Fruit fly (Drosophila melanogaster) whole organism, embryonic: ENCODE results near the gene CG6470.

ENCODE experiments used
- Atf3 ChIP-seq: fragments of 200-800 bp; sonication (Bioruptor generic); optimal IDR thresholded peaks from 3 replicates; lab custom pipeline; 2016; ENCODE audit warnings: missing biosample characterization, missing genetic modification characterization
- CG10565 ChIP-seq: fragments of 200-800 bp; sonication (Bioruptor generic); optimal IDR thresholded peaks from 3 replicates; lab custom pipeline; 2016; ENCODE audit warnings: missing biosample characterization, mild to moderate bottlenecking, missing genetic modification characterization
- CG11093 ChIP-seq: fragments of 200-800 bp; sonication (Bioruptor generic); IDR thresholded peaks from 3 replicates; pipeline ENCODE4 v1.3.6; 2022; ENCODE audit warnings: missing biosample characterization, missing genetic modification characterization
- CG11247 ChIP-seq: fragments of 200-800 bp; sonication (Bioruptor generic); IDR thresholded peaks from 2 replicates; pipeline ENCODE4 v1.3.6; 2022; ENCODE audit warnings: missing biosample characterization, missing genetic modification characterization
- CG11398 ChIP-seq: fragments of 200-800 bp; sonication (Bioruptor generic); optimal IDR thresholded peaks from 2 replicates; lab custom pipeline; 2016; ENCODE audit warnings: missing biosample characterization, missing genetic modification characterization
- CG11723 ChIP-seq: fragments of 200-800 bp; sonication (Bioruptor generic); optimal IDR thresholded peaks from 2 replicates; lab custom pipeline; 2017; ENCODE audit warnings: missing biosample characterization, mild to moderate bottlenecking, missing genetic modification characterization
- CG12071 ChIP-seq: fragments of 200-800 bp; sonication (Bioruptor generic); optimal IDR thresholded peaks from 3 replicates; lab custom pipeline; 2018; ENCODE audit warnings: missing biosample characterization, mild to moderate bottlenecking, missing genetic modification characterization
- CG12104 ChIP-seq: fragments of 200-800 bp; sonication (Bioruptor generic); optimal IDR thresholded peaks from 3 replicates; lab custom pipeline; 2016; ENCODE audit warnings: missing biosample characterization, missing genetic modification characterization
- CG13894 ChIP-seq: fragments of 200-800 bp; sonication (Bioruptor generic); optimal IDR thresholded peaks from 3 replicates; lab custom pipeline; 2018; ENCODE audit warnings: missing biosample characterization, mild to moderate bottlenecking, missing genetic modification characterization, moderate library complexity
- CG2875 ChIP-seq: fragments of 200-800 bp; sonication (Bioruptor generic); optimal IDR thresholded peaks from 2 replicates; lab custom pipeline; 2017; ENCODE audit warnings: missing biosample characterization, mild to moderate bottlenecking, missing genetic modification characterization, missing genetic modification reagents
- CG2889 ChIP-seq: fragments of 200-800 bp; sonication (Bioruptor generic); IDR thresholded peaks from 3 replicates; pipeline ENCODE4 v1.3.6; 2022; ENCODE audit warnings: missing biosample characterization, missing genetic modification characterization
- CG42726 ChIP-seq: fragments of 200-800 bp; sonication (Bioruptor generic); IDR thresholded peaks from 2 replicates; pipeline ENCODE4 v1.3.6; 2022; ENCODE audit warnings: missing biosample characterization, missing genetic modification characterization; ENCODE audit not compliant: partially characterized antibody
- CG4404 ChIP-seq: fragments of 200-800 bp; sonication (Bioruptor generic); IDR thresholded peaks from 2 replicates; pipeline ENCODE4 v1.3.6; 2022; ENCODE audit warnings: missing biosample characterization, missing genetic modification characterization
- CG5245 ChIP-seq: fragments of 200-800 bp; sonication (Bioruptor generic); optimal IDR thresholded peaks from 3 replicates; lab custom pipeline; 2016; ENCODE audit warnings: missing biosample characterization, missing genetic modification characterization
- CG6272 ChIP-seq: fragments of 200-800 bp; sonication (Bioruptor generic); IDR thresholded peaks from 2 replicates; pipeline ENCODE4 v1.3.6; 2022; ENCODE audit warnings: missing biosample characterization, missing genetic modification characterization
- CG7271 ChIP-seq: fragments of 200-800 bp; sonication (Bioruptor generic); optimal IDR thresholded peaks from 2 replicates; lab custom pipeline; 2018; ENCODE audit warnings: missing biosample characterization, mild to moderate bottlenecking, missing genetic modification characterization, moderate library complexity
- CG9797 ChIP-seq: fragments of 200-800 bp; sonication (Bioruptor generic); optimal IDR thresholded peaks from 3 replicates; lab custom pipeline; 2018; ENCODE audit warnings: missing biosample characterization, mild to moderate bottlenecking, missing genetic modification characterization
- Chrac-16 ChIP-seq: fragments of 200-800 bp; sonication (Bioruptor generic); optimal IDR thresholded peaks from 3 replicates; lab custom pipeline; 2016; ENCODE audit warnings: missing biosample characterization, missing genetic modification characterization
- CrebB ChIP-seq: fragments of 200-800 bp; sonication (Bioruptor generic); optimal IDR thresholded peaks from 3 replicates; lab custom pipeline; 2018; ENCODE audit warnings: missing biosample characterization, mild to moderate bottlenecking, missing genetic modification characterization
- Dll ChIP-seq: fragments of 200-800 bp; sonication (Bioruptor generic); IDR thresholded peaks from 4 replicates; pipeline ENCODE4 v1.3.6; 2022; ENCODE audit warnings: missing biosample characterization, missing genetic modification characterization; ENCODE audit not compliant: partially characterized antibody
- E2f1 ChIP-seq: fragments of 200-800 bp; sonication (Bioruptor generic); IDR thresholded peaks from 2 replicates; pipeline ENCODE4 v1.3.6; 2022; ENCODE audit warnings: missing biosample characterization, missing genetic modification characterization
- Gug ChIP-seq: fragments of 200-800 bp; sonication (Bioruptor generic); IDR thresholded peaks from 4 replicates; pipeline ENCODE4 v1.3.6; 2022; ENCODE audit warnings: missing biosample characterization, missing genetic modification characterization
- HmgD ChIP-seq: fragments of 200-800 bp; sonication (Bioruptor generic); optimal IDR thresholded peaks from 3 replicates; lab custom pipeline; 2016; ENCODE audit warnings: missing biosample characterization, missing genetic modification characterization
- Hr3 ChIP-seq: fragments of 200-800 bp; sonication (Bioruptor generic); optimal IDR thresholded peaks from 3 replicates; lab custom pipeline; 2016; ENCODE audit warnings: missing biosample characterization, missing genetic modification characterization
- Lim3 ChIP-seq: fragments of 200-800 bp; sonication (Bioruptor generic); IDR thresholded peaks from 2 replicates; pipeline ENCODE4 v1.3.6; 2022; ENCODE audit warnings: missing biosample characterization, missing genetic modification characterization
- Lpt ChIP-seq: fragments of >200 bp; optimal IDR thresholded peaks from 2 replicates; lab custom pipeline; 2018; ENCODE audit warnings: missing biosample characterization, missing genetic modification characterization
- Myb ChIP-seq: fragments of 200-800 bp; sonication (Bioruptor generic); optimal IDR thresholded peaks from 2 replicates; lab custom pipeline; 2016; ENCODE audit warnings: missing biosample characterization, missing genetic modification characterization
- Rfx ChIP-seq: fragments of 200-800 bp; sonication (Bioruptor generic); IDR thresholded peaks from 2 replicates; pipeline ENCODE4 v1.3.6; 2022; ENCODE audit warnings: missing biosample characterization, missing genetic modification characterization
- bigmax ChIP-seq: fragments of 200-800 bp; sonication (Bioruptor generic); optimal IDR thresholded peaks from 2 replicates; lab custom pipeline; 2018; ENCODE audit warnings: missing biosample characterization, mild to moderate bottlenecking, missing genetic modification characterization
- croc ChIP-seq: fragments of 200-800 bp; sonication (Bioruptor generic); conservative IDR thresholded peaks from 3 replicates; pipeline ENCODE4 v1.3.6; 2022; ENCODE audit warnings: missing biosample characterization, missing genetic modification characterization
- dan ChIP-seq: fragments of 200-800 bp; sonication (Bioruptor generic); IDR thresholded peaks from 2 replicates; pipeline ENCODE4 v1.3.6; 2022; ENCODE audit warnings: missing biosample characterization, missing genetic modification characterization
- dmrt11E ChIP-seq: fragments of 200-800 bp; sonication (Bioruptor generic); optimal IDR thresholded peaks from 3 replicates; lab custom pipeline; 2018; ENCODE audit warnings: missing biosample characterization, mild to moderate bottlenecking, missing genetic modification characterization, moderate library complexity
- emc ChIP-seq: fragments of 200-800 bp; sonication (Bioruptor generic); optimal IDR thresholded peaks from 2 replicates; lab custom pipeline; 2016; ENCODE audit warnings: missing biosample characterization, missing genetic modification characterization
- gcm ChIP-seq: fragments of 200-800 bp; sonication (Bioruptor generic); optimal IDR thresholded peaks from 2 replicates; lab custom pipeline; 2019; ENCODE audit warnings: missing biosample characterization, mild to moderate bottlenecking, missing genetic modification characterization, moderate library complexity
- knrl ChIP-seq: fragments of 200-800 bp; sonication (Bioruptor generic); IDR thresholded peaks from 3 replicates; pipeline ENCODE4 v1.3.6; 2022; ENCODE audit warnings: missing biosample characterization, missing genetic modification characterization; ENCODE audit not compliant: partially characterized antibody
- pb ChIP-seq: fragments of 200-800 bp; sonication (Bioruptor generic); optimal IDR thresholded peaks from 3 replicates; lab custom pipeline; 2016; ENCODE audit warnings: missing biosample characterization, missing genetic modification characterization
- phol ChIP-seq: fragments of 200-800 bp; sonication (Bioruptor generic); optimal IDR thresholded peaks from 3 replicates; lab custom pipeline; 2018; ENCODE audit warnings: missing biosample characterization, mild to moderate bottlenecking, missing genetic modification characterization, moderate library complexity
- pita ChIP-seq: fragments of 200-800 bp; sonication (Bioruptor generic); optimal IDR thresholded peaks from 2 replicates; lab custom pipeline; 2017; ENCODE audit warnings: missing biosample characterization, mild to moderate bottlenecking, missing genetic modification characterization
- run ChIP-seq: fragments of 200-800 bp; sonication (Bioruptor generic); optimal IDR thresholded peaks from 3 replicates; lab custom pipeline; 2018; ENCODE audit warnings: missing biosample characterization, mild to moderate bottlenecking, missing genetic modification characterization
- sens ChIP-seq: fragments of 200-800 bp; sonication (Bioruptor generic); peaks from one replicate; lab custom pipeline; 2016; ENCODE audit warnings: missing biosample characterization, missing genetic modification characterization
- sr ChIP-seq: fragments of 200-800 bp; sonication (Bioruptor generic); IDR thresholded peaks from 3 replicates; pipeline ENCODE4 v1.3.6; 2022; ENCODE audit warnings: missing biosample characterization, missing genetic modification characterization
- twi ChIP-seq: fragments of 200-800 bp; optimal IDR thresholded peaks from 2 replicates; lab custom pipeline; 2019; ENCODE audit warnings: missing biosample characterization, mild to moderate bottlenecking, missing genetic modification characterization, moderate library complexity

Gene CG6470

DNA sequence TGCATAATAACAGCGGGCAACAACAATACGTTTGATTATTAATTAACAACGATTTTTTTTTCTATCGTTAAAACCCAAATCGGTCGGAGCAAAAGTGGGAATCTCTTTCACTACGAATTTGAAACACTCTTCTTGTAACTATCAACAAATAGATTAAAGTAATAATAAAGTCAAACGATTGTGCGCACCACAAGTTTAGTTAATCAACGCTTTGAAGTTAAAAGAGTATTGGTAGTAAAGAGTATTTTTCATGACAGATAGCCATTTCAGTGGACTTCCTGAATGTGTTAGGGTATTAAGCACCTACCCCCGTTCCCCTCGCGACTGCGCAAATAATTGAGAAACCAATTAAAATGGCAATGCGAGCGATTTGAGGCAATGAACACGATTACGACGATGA is 32.1 kb upstream of the CG6470 start (continued):
- TF ChIP-seq CG2889 (GFP tag; lab: Robert Waterston, UW) (peak; percentile 66; the same call in 2 of the 3 replicates), CG11398 (GFP tag; lab: Kevin White, UChicago) (peak; percentile 13), emc (peak; percentile 32), CG12071 (GFP tag; lab: Kevin White, UChicago) (peak; percentile 80), Myb (GFP tag; lab: Kevin White, UChicago) (peak; percentile 57), CG4404 (GFP tag; lab: Robert Waterston, UW) (peak; percentile 69), croc (GFP tag; lab: Robert Waterston, UW) (0 out of 3 replicates have a peak, but pooled peaks have one; percentile 37), CG7271 (tag; lab: Kevin White, UChicago) (no peak), dan (GFP tag; lab: Robert Waterston, UW) (no peak), Rfx (GFP tag; lab: Robert Waterston, UW) (peak; percentile 94), bigmax (GFP tag; lab: Kevin White, UChicago) (no peak), CG11093 (GFP tag; lab: Robert Waterston, UW) (peak; percentile 82), CG11723 (GFP tag; lab: Kevin White, UChicago) (peak; percentile 54), dmrt11E (peak; percentile 26), Lim3 (GFP tag; lab: Robert Waterston, UW) (0 out of 2 replicates have a peak, but pooled peaks have one; percentile 18), CG42726 (GFP tag; lab: Robert Waterston, UW) (no peak), knrl (GFP tag; lab: Robert Waterston, UW) (no peak), twi (tag; lab: Kevin White, UChicago) (peak; percentile 23), CG13894 (tag; lab: Kevin White, UChicago) (peak; percentile 64), CG10565 (GFP tag; lab: Kevin White, UChicago) (no peak), CG5245 (GFP tag; lab: Kevin White, UChicago) (peak; percentile 56), Lpt (GFP tag; lab: Kevin White, UChicago) (no peak), gcm (peak; percentile 47), pita (no peak), pb (GFP tag; lab: Kevin White, UChicago) (peak; percentile 39), CG6272 (GFP tag; lab: Robert Waterston, UW) (peak; percentile 63), CG9797 (GFP tag; lab: Kevin White, UChicago) (no peak), Gug (peak; percentile 75), CG2875 (GFP tag; lab: Kevin White, UChicago) (peak; percentile 21), Dll (GFP tag; lab: Robert Waterston, UW) (no peak), phol (tag; lab: Kevin White, UChicago) (peak; percentile 72), E2f1 (GFP tag; lab: Robert Waterston, UW) (peak; percentile 88), Atf3 (GFP tag; lab: Kevin White, UChicago) (peak; percentile 52), run (peak; percentile 53), CG11247 (GFP tag; lab: Robert Waterston, UW) (peak; percentile 86), HmgD (GFP tag; lab: Kevin White, UChicago) (no peak), Hr3 (GFP tag; lab: Kevin White, UChicago) (peak; percentile 50), Chrac-16 (peak; percentile 54), CrebB (tag; lab: Kevin White, UChicago) (peak; percentile 53)

DNA sequence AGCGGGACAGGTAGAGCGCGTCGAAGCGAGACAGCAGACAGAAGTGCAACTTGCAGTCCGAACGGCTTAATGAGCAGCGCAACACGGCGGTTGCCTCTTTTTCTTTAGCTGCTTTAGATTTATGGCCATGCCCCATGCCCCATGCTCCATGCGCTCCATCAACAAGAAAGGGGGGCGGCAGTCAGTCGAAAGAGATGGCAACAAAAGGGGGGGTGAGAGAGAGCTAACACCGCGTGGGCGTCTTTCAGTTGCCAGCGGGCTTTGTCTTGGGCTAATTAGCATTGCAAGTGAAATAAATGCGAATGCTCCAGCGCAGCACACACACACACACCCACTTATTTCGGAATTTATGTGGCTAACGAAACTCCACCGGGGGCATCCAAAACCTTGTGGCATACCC is 30.5 kb upstream of the CG6470 start:
- TF ChIP-seq CG12104 = no peak
- peak; percentile 48 for TF ChIP-seq sens (GFP tag; lab: Kevin White, UChicago)
- peak; percentile 90 for TF ChIP-seq sr (GFP tag; lab: Robert Waterston, UW)
- TF ChIP-seq, all 482 proteins: peak for 2
